Worm (Caenorhabditis elegans) whole organism, mixed stage, embryonic: Measurements from ENCODE around the gene C29H12.2.

ENCODE experiments used
- ceh-39 ChIP-seq: fragments of 150-350 bp; optimal IDR thresholded peaks from 2 replicates; lab custom pipeline; 2014; ENCODE audit warnings: missing biosample characterization, missing genetic modification characterization
- ces-1 ChIP-seq: fragments of 150-350 bp; optimal IDR thresholded peaks from 2 replicates; lab custom pipeline; 2014; ENCODE audit warnings: missing biosample characterization, missing genetic modification reagents, missing genetic modification characterization
- elt-1 ChIP-seq: sonication (generic microtip); optimal IDR thresholded peaks from 2 replicates; lab custom pipeline; 2017; ENCODE audit warnings: missing genetic modification characterization, mild to moderate bottlenecking, missing compliant biosample characterization, antibody characterized with exemption, moderate library complexity, borderline replicate concordance; ENCODE audit not compliant: insufficient read depth
- mab-5 ChIP-seq: fragments of 150-350 bp; optimal IDR thresholded peaks from 2 replicates; lab custom pipeline; 2014; ENCODE audit warnings: missing biosample characterization, missing genetic modification characterization
- mep-1 ChIP-seq: fragments of 150-350 bp; optimal IDR thresholded peaks from 2 replicates; lab custom pipeline; 2017; ENCODE audit warnings: missing biosample characterization, missing genetic modification reagents, missing genetic modification characterization, inconsistent platforms
- mls-2 ChIP-seq: sonication (generic microtip); optimal IDR thresholded peaks from 2 replicates; lab custom pipeline; 2016; ENCODE audit warnings: mild to moderate bottlenecking, missing genetic modification characterization, moderate library complexity, missing compliant biosample characterization
- nhr-12 ChIP-seq: fragments of 150-350 bp; optimal IDR thresholded peaks from 2 replicates; lab custom pipeline; 2014; ENCODE audit warnings: missing biosample characterization, missing genetic modification characterization
- nhr-28 ChIP-seq: fragments of 150-350 bp; optimal IDR thresholded peaks from 2 replicates; lab custom pipeline; 2014; ENCODE audit warnings: missing biosample characterization, missing genetic modification characterization
- nhr-76 ChIP-seq: sonication (generic microtip); optimal IDR thresholded peaks from 2 replicates; lab custom pipeline; 2017; ENCODE audit warnings: missing biosample characterization, missing genetic modification characterization
- pha-4 ChIP-seq: fragments of 150-350 bp; optimal IDR thresholded peaks from 2 replicates; lab custom pipeline; 2018; ENCODE audit warnings: missing biosample characterization, missing genetic modification reagents, missing genetic modification characterization
- snpc-4 ChIP-seq: fragments of 150-350 bp; optimal IDR thresholded peaks from 2 replicates; lab custom pipeline; 2014; ENCODE audit warnings: missing biosample characterization, missing genetic modification characterization
- unc-62 ChIP-seq: fragments of 150-350 bp; optimal IDR thresholded peaks from 2 replicates; lab custom pipeline; 2014; ENCODE audit warnings: missing biosample characterization, missing genetic modification reagents, missing genetic modification characterization

DNA sequence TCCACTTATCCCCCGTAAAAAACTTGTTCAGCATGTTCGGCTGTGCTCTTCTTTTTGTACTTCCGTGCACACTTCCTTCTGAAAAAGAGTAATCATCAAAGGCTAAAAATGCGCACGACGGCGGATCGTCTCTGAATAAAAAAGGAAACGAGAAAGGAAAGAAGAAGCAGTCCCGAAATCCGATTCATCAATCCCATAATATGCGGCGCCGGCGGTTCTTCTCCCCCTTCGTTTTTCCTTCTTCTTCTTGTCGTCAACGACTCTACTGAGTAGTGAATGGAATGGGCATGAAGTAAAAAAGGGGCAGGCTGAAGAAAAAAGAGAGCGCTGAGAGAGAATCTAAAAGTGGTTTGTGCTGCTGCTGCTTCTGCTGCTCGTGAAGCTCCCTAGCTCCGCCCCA, 25.8 kb downstream of the C29H12.2 start:
- TF ChIP-seq mep-1 (tag; lab: Kevin White, UChicago) (no peak), elt-1 (tag; lab: Kevin White, UChicago) (no peak), mab-5 (tag; lab: Kevin White, UChicago) (no peak), nhr-28 (tag; lab: Kevin White, UChicago) (no peak), nhr-12 (no peak), unc-62 (GFP tag; lab: Kevin White, UChicago) (no peak), nhr-76 (tag; lab: Kevin White, UChicago) (no peak), snpc-4 (tag; lab: Kevin White, UChicago) (no peak), ces-1 (peak; percentile 63), mls-2 (tag; lab: Kevin White, UChicago) (peak; percentile 13), pha-4 (tag; lab: Kevin White, UChicago) (no peak), ceh-39 (tag; lab: Kevin White, UChicago) (no peak)
